Fruit fly (Drosophila melanogaster): ENCODE measurements around the gene CG43092.
A peak's percentile ranks its signal among the peaks of the same experiment; 100 is the strongest.

The CG43092 gene

dm6 chr3R:22769567-22769966 lies at the start of gene CG43092:
CG43092 (minus strand) TSS chr3R:22769667.
- TF ChIP-seq dysf (GFP tag; IDR thresholded peaks at IDR 0.05) (no peak), CTCF (GFP tag; optimal IDR thresholded peaks at IDR 0.05) (no peak), zen2 (GFP tag; IDR thresholded peaks at IDR 0.05; ENCODE audit: partially characterized antibody) (no peak), CG13123 (GFP tag; optimal IDR thresholded peaks at IDR 0.05) (no peak), hth (optimal IDR thresholded peaks at IDR 0.05) (no peak), hb (GFP tag; IDR thresholded peaks at IDR 0.05; ENCODE audit: partially characterized antibody) (no peak), CG12219 (GFP tag; optimal IDR thresholded peaks at IDR 0.05) (no peak)

- peak; percentile 46 for TF ChIP-seq Blimp-1 (GFP tag; optimal IDR thresholded peaks at IDR 0.05)
- TF ChIP-seq Ptx1 (GFP tag; IDR thresholded peaks at IDR 0.05) = 0 out of 2 replicates have a peak, but pooled peaks have one; percentile 12
- peak; percentile 33 for TF ChIP-seq unpg (GFP tag; optimal IDR thresholded peaks at IDR 0.05)
- peak; percentile 20 for TF ChIP-seq CG9727 (GFP tag; optimal IDR thresholded peaks at IDR 0.05)
- peak; percentile 66 for TF ChIP-seq vvl (GFP tag; IDR thresholded peaks at IDR 0.05)
- TF ChIP-seq dmrt99B (tag; optimal IDR thresholded peaks at IDR 0.05) = peak; percentile 26
- TF ChIP-seq dmrt11E (tag; optimal IDR thresholded peaks at IDR 0.05) = peak; percentile 31
- TF ChIP-seq HLH3B (GFP tag; IDR thresholded peaks at IDR 0.05) = 0 out of 2 replicates have a peak, but pooled peaks have one; percentile 46
- 0 out of 3 replicates have a peak, but pooled peaks have one; percentile 16 for TF ChIP-seq CG11695 (GFP tag; IDR thresholded peaks at IDR 0.05)
- peak; percentile 41; the same call in 1 of the 3 replicates for TF ChIP-seq tgo (GFP tag; IDR thresholded peaks at IDR 0.05)
- no peak for TF ChIP-seq vfl (GFP tag; optimal IDR thresholded peaks at IDR 0.05)
- TF ChIP-seq CG9932 (GFP tag; IDR thresholded peaks at IDR 0.05) = no peak
- TF ChIP-seq CG6689 (GFP tag; IDR thresholded peaks at IDR 0.05) = peak; percentile 54
- no peak for TF ChIP-seq Adf1 (GFP tag; IDR thresholded peaks at IDR 0.05)
- no peak for TF ChIP-seq Doc2 (GFP tag; IDR thresholded peaks at IDR 0.05)
- TF ChIP-seq lbe (GFP tag; optimal IDR thresholded peaks at IDR 0.05) = no peak
- TF ChIP-seq CG31441 (GFP tag; IDR thresholded peaks at IDR 0.05) = 0 out of 2 replicates have a peak, but pooled peaks have one; percentile 18
- TF ChIP-seq ems (GFP tag; optimal IDR thresholded peaks at IDR 0.05) = no peak
- TF ChIP-seq Doc3 (GFP tag; IDR thresholded peaks at IDR 0.05; ENCODE audit: partially characterized antibody) = no peak
- TF ChIP-seq Asciz (GFP tag; optimal IDR thresholded peaks at IDR 0.05) = no peak
- TF ChIP-seq CG11696 (GFP tag; IDR thresholded peaks at IDR 0.05) = 0 out of 2 replicates have a peak, but pooled peaks have one; percentile 20
- no peak for TF ChIP-seq prd (optimal IDR thresholded peaks at IDR 0.05)
- TF ChIP-seq prd (GFP tag; IDR thresholded peaks at IDR 0.05) = peak; percentile 84
- no peak for TF ChIP-seq pan (optimal IDR thresholded peaks at IDR 0.05)
- peak in 1 of 2 experiments; percentile 46 for TF ChIP-seq pan (GFP tag; optimal IDR thresholded peaks at IDR 0.05 in 1 of 2, IDR thresholded peaks at IDR 0.05 in 1 of 2)
- peak; percentile 67 for TF ChIP-seq Drgx (GFP tag; IDR thresholded peaks at IDR 0.05)
- TF ChIP-seq Sry-δ (GFP tag; optimal IDR thresholded peaks at IDR 0.05) = no peak
- TF ChIP-seq Dref (GFP tag; IDR thresholded peaks at IDR 0.05) = no peak
- TF ChIP-seq CG10959 (GFP tag; IDR thresholded peaks at IDR 0.05) = peak; percentile 53
- TF ChIP-seq Nf-YA (GFP tag; IDR thresholded peaks at IDR 0.05) = no peak
- TF ChIP-seq CG12769 (tag; optimal IDR thresholded peaks at IDR 0.05) = no peak
- no peak for TF ChIP-seq yki (optimal IDR thresholded peaks at IDR 0.05)
- no peak for TF ChIP-seq gsb-n (tag; optimal IDR thresholded peaks at IDR 0.05)
- no peak for TF ChIP-seq CG31388 (GFP tag; optimal IDR thresholded peaks at IDR 0.05)
- no peak for TF ChIP-seq NFAT (GFP tag; IDR thresholded peaks at IDR 0.05)
- TF ChIP-seq CG7357 (GFP tag; IDR thresholded peaks at IDR 0.05) = peak; percentile 8; the same call in 1 of the 3 replicates
- no peak for TF ChIP-seq ase (GFP tag; IDR thresholded peaks at IDR 0.05)
- TF ChIP-seq Atf3 (GFP tag; optimal IDR thresholded peaks at IDR 0.05) = no peak
- TF ChIP-seq dm (GFP tag; optimal IDR thresholded peaks at IDR 0.05) = no peak
- no peak for TF ChIP-seq Dip2 (GFP tag; IDR thresholded peaks at IDR 0.05)
- TF ChIP-seq CG4820 (GFP tag; optimal IDR thresholded peaks at IDR 0.05) = peak; percentile 15
- peak; percentile 66; the same call in 2 of the 3 replicates for TF ChIP-seq zfh1 (GFP tag; IDR thresholded peaks at IDR 0.05)
- no peak for TF ChIP-seq CG10565 (GFP tag; optimal IDR thresholded peaks at IDR 0.05)
- peak; percentile 25; the same call in 1 of the 2 replicates for TF ChIP-seq esg (GFP tag; conservative IDR thresholded peaks at IDR 0.05)
Measured at dm6 chr3R:22816437-22817173, 47.1 kb upstream of the CG43092 start.

All from whole organism, embryonic.